Worm (Caenorhabditis elegans): Measurements from ENCODE around the gene fbxa-88.

The fbxa-88 gene

ce11 chrV:16162124-16162735 lies 19.3 kb upstream of the fbxa-88 start, which contains the start of the genes str-109 and F10A3.11:
Gene str-109 (minus strand): TSS chrV:16162224.
Gene F10A3.11 (plus strand): TSS chrV:16162685.
- TF ChIP-seq ztf-4 (tag; optimal IDR thresholded peaks at IDR 0.05) = no peak
- no peak for TF ChIP-seq F13H6.1 (tag; optimal IDR thresholded peaks at IDR 0.05)
- TF ChIP-seq peb-1 (tag; optimal IDR thresholded peaks at IDR 0.05) = no peak
- no peak for TF ChIP-seq ama-1 (optimal IDR thresholded peaks at IDR 0.05)
- TF ChIP-seq gmeb-1 (tag; optimal IDR thresholded peaks at IDR 0.05) = no peak
- no peak for TF ChIP-seq sem-4 (tag; optimal IDR thresholded peaks at IDR 0.05)
- no peak for TF ChIP-seq elt-3 (tag; optimal IDR thresholded peaks at IDR 0.05)
- TF ChIP-seq nhr-12 (tag; optimal IDR thresholded peaks at IDR 0.05) = no peak
- TF ChIP-seq sma-3 (GFP tag; optimal IDR thresholded peaks at IDR 0.05) = no peak
- TF ChIP-seq lin-39 (tag; optimal IDR thresholded peaks at IDR 0.05) = no peak
- TF ChIP-seq R02D3.7 (tag; optimal IDR thresholded peaks at IDR 0.05) = no peak
- TF ChIP-seq snpc-4 (tag; optimal IDR thresholded peaks at IDR 0.05) = no peak

ce11 chrV:16160087-16160486 lies 17.2 kb upstream of the fbxa-88 start:
- TF ChIP-seq unc-55 (GFP tag; optimal IDR thresholded peaks at IDR 0.05) (peak; percentile 56), mdl-1 (tag; optimal IDR thresholded peaks at IDR 0.05) (no peak), lsy-2 (tag; optimal IDR thresholded peaks at IDR 0.05) (no peak), egl-27 (tag; optimal IDR thresholded peaks at IDR 0.05) (no peak), blmp-1 (tag; optimal IDR thresholded peaks at IDR 0.05; ENCODE audit: insufficient read depth) (no peak), nhr-23 (tag; optimal IDR thresholded peaks at IDR 0.05) (no peak), aly-2 (tag; optimal IDR thresholded peaks at IDR 0.05) (no peak), nhr-129 (tag; optimal IDR thresholded peaks at IDR 0.05) (peak; percentile 83), ztf-1 (GFP tag; conservative IDR thresholded peaks at IDR 0.05) (no peak), ceh-16 (tag; optimal IDR thresholded peaks at IDR 0.05) (no peak), fos-1 (tag; optimal IDR thresholded peaks at IDR 0.05) (peak; percentile 62)

- TF ChIP-seq nhr-10 (tag; optimal IDR thresholded peaks at IDR 0.05) (no peak), ama-1 (optimal IDR thresholded peaks at IDR 0.05) (no peak), mdl-1 (tag; optimal IDR thresholded peaks at IDR 0.05) (no peak), sma-9 (GFP tag; optimal IDR thresholded peaks at IDR 0.05) (no peak), sma-9 (tag; optimal IDR thresholded peaks at IDR 0.05) (no peak), lin-13 (GFP tag; optimal IDR thresholded peaks at IDR 0.05) (no peak)
Observed at ce11 chrV:16159594-16159993, 16.7 kb upstream of the fbxa-88 start, which contains the start of gene F10A3.17. Gene F10A3.17 (minus strand): TSS chrV:16159694.

- TF ChIP-seq nhr-237 (tag; optimal IDR thresholded peaks at IDR 0.05) (no peak), zag-1 (tag; optimal IDR thresholded peaks at IDR 0.05) (no peak), ZK546.5 (tag; optimal IDR thresholded peaks at IDR 0.05) (no peak), alr-1 (tag; optimal IDR thresholded peaks at IDR 0.05) (no peak), R02D3.7 (tag; optimal IDR thresholded peaks at IDR 0.05) (no peak), nhr-10 (tag; optimal IDR thresholded peaks at IDR 0.05) (no peak), nhr-23 (tag; optimal IDR thresholded peaks at IDR 0.05) (no peak), ceh-16 (tag; optimal IDR thresholded peaks at IDR 0.05) (no peak), unc-39 (tag; optimal IDR thresholded peaks at IDR 0.05) (no peak), fos-1 (tag; optimal IDR thresholded peaks at IDR 0.05) (no peak), nhr-129 (tag; optimal IDR thresholded peaks at IDR 0.05) (no peak), gmeb-1 (tag; optimal IDR thresholded peaks at IDR 0.05) (no peak), nhr-11 (tag; optimal IDR thresholded peaks at IDR 0.05) (no peak), elt-3 (tag; optimal IDR thresholded peaks at IDR 0.05) (no peak), sma-9 (GFP tag; optimal IDR thresholded peaks at IDR 0.05) (no peak), sma-9 (tag; optimal IDR thresholded peaks at IDR 0.05) (no peak), lsy-2 (tag; optimal IDR thresholded peaks at IDR 0.05) (no peak), nhr-6 (tag; optimal IDR thresholded peaks at IDR 0.05) (no peak), unc-62 (GFP tag; optimal IDR thresholded peaks at IDR 0.05) (no peak), ztf-11 (tag; optimal IDR thresholded peaks at IDR 0.05) (no peak), ama-1 (optimal IDR thresholded peaks at IDR 0.05) (no peak)
Observed at ce11 chrV:16158391-16158790, 15.5 kb upstream of the fbxa-88 start, which contains the start of gene str-99. Gene str-99 (minus strand): TSS chrV:16158491.
